Worm (Caenorhabditis elegans): Measurements from ENCODE around the gene puf-3.

ce11 chrIV:13525223-13525622 is 13.3 kb upstream of the puf-3 start:
- no peak for TF ChIP-seq hlh-6 (tag; optimal IDR thresholded peaks at IDR 0.05)
- TF ChIP-seq ceh-9 (tag; optimal IDR thresholded peaks at IDR 0.05), result no peak
- no peak for TF ChIP-seq nhr-11 (tag; optimal IDR thresholded peaks at IDR 0.05)
- no peak for TF ChIP-seq F13H6.1 (tag; optimal IDR thresholded peaks at IDR 0.05)
- no peak for TF ChIP-seq dmd-4 (tag; optimal IDR thresholded peaks at IDR 0.05; ENCODE audit: borderline replicate concordance)
- TF ChIP-seq sox-2 (GFP tag; IDR thresholded peaks at IDR 0.05), result no peak
- no peak for TF ChIP-seq unc-3 (GFP tag; conservative IDR thresholded peaks at IDR 0.05)
- TF ChIP-seq unc-3 (tag; optimal IDR thresholded peaks at IDR 0.05), result no peak
- no peak for TF ChIP-seq lin-11 (tag; optimal IDR thresholded peaks at IDR 0.05)
- no peak for TF ChIP-seq ets-4 (tag; optimal IDR thresholded peaks at IDR 0.05)
- TF ChIP-seq pros-1 (tag; optimal IDR thresholded peaks at IDR 0.05), result no peak
- peak; percentile 90 for TF ChIP-seq nfya-1 (tag; optimal IDR thresholded peaks at IDR 0.05)
- TF ChIP-seq fkh-10 (GFP tag; optimal IDR thresholded peaks at IDR 0.05), result no peak
- no peak for TF ChIP-seq ceh-31 (tag; optimal IDR thresholded peaks at IDR 0.05)
- TF ChIP-seq sox-4 (tag; optimal IDR thresholded peaks at IDR 0.05), result no peak

Data from whole organism, late embryonic.